Fruit fly (Drosophila melanogaster) whole organism: Measurements from ENCODE around the gene Arp10.

Experiments
- Dll ChIP-seq: fragments of >200 bp; optimal IDR thresholded peaks from 2 replicates; lab custom pipeline; 2017
- EcR ChIP-seq, 2 experiments: fragments of >200 bp; optimal IDR thresholded peaks; 2 replicates each; lab custom pipeline; 2017; ENCODE audit warnings: missing biosample characterization in 2 of 2, missing genetic modification characterization in 2 of 2, missing genetic modification reagents in 2 of 2
- psq ChIP-seq: fragments of >200 bp; optimal IDR thresholded peaks from 2 replicates; lab custom pipeline; 2017
- usp ChIP-seq: fragments of >200 bp; optimal IDR thresholded peaks from 2 replicates; lab custom pipeline; 2017; ENCODE audit warnings: missing biosample characterization, missing genetic modification characterization, mixed read lengths

dm6 chrX:19622924-19623323 lies 23.1 kb downstream of the Arp10 start, which contains the start of the genes Naa20A and MKP-4:
- TF ChIP-seq usp (GFP tag; lab: Kevin White, UChicago) (no peak), psq (no peak), EcR (GFP tag; optimal IDR thresholded peaks at IDR 0.05; lab: Kevin White, UChicago) (no peak), Dll (lab: Kevin White, UChicago) (no peak)
